Fruit fly (Drosophila melanogaster) whole organism, embryonic: ENCODE results near the gene CG42465.

ENCODE experiments used
- Aef1 ChIP-seq: fragments of 200-800 bp; sonication (Bioruptor generic); IDR thresholded peaks from 3 replicates; pipeline ENCODE4 v1.3.6; 2022; ENCODE audit warnings: missing biosample characterization, missing genetic modification characterization
- B-H2 ChIP-seq: fragments of 200-800 bp; sonication (Bioruptor generic); optimal IDR thresholded peaks from 2 replicates; lab custom pipeline; 2018; ENCODE audit warnings: missing biosample characterization, mild to moderate bottlenecking, missing genetic modification characterization
- Blimp-1 ChIP-seq: fragments of 200-800 bp; sonication (Bioruptor generic); optimal IDR thresholded peaks from 3 replicates; lab custom pipeline; 2018; ENCODE audit warnings: missing biosample characterization, missing genetic modification characterization, mild to moderate bottlenecking, moderate library complexity, missing genetic modification reagents
- C15 ChIP-seq: fragments of 200-800 bp; sonication (Bioruptor generic); IDR thresholded peaks from 3 replicates; pipeline ENCODE4 v1.3.6; 2022; ENCODE audit warnings: missing biosample characterization, missing genetic modification characterization
- CG10274 ChIP-seq: fragments of 200-800 bp; sonication (Bioruptor generic); optimal IDR thresholded peaks from 3 replicates; lab custom pipeline; 2017; ENCODE audit warnings: missing biosample characterization, mild to moderate bottlenecking, missing genetic modification characterization
- CG12155 ChIP-seq: fragments of 200-800 bp; sonication (Bioruptor generic); optimal IDR thresholded peaks from 3 replicates; lab custom pipeline; 2016; ENCODE audit warnings: missing biosample characterization, missing genetic modification characterization
- CG13424 ChIP-seq: fragments of 200-800 bp; sonication (Bioruptor generic); optimal IDR thresholded peaks from 2 replicates; lab custom pipeline; 2019; ENCODE audit warnings: missing biosample characterization, mild to moderate bottlenecking, missing genetic modification characterization, moderate library complexity
- CG14014 ChIP-seq: fragments of 200-800 bp; sonication (Bioruptor generic); IDR thresholded peaks from 2 replicates; pipeline ENCODE4 v1.3.6; 2022; ENCODE audit warnings: missing biosample characterization, missing genetic modification characterization
- CG14667 ChIP-seq: fragments of 200-800 bp; sonication (Bioruptor generic); IDR thresholded peaks from 2 replicates; pipeline ENCODE4 v1.3.6; 2022; ENCODE audit warnings: missing biosample characterization, missing genetic modification characterization
- CG1529 ChIP-seq: fragments of 200-800 bp; sonication (Bioruptor generic); optimal IDR thresholded peaks from 3 replicates; lab custom pipeline; 2018; ENCODE audit warnings: missing biosample characterization, missing genetic modification characterization
- CG16815 ChIP-seq: fragments of 200-800 bp; sonication (Bioruptor generic); optimal IDR thresholded peaks from 3 replicates; lab custom pipeline; 2017; ENCODE audit warnings: missing biosample characterization, mild to moderate bottlenecking, missing genetic modification characterization
- CG17361 ChIP-seq: fragments of 200-800 bp; sonication (Bioruptor generic); IDR thresholded peaks from 3 replicates; pipeline ENCODE4 v1.3.6; 2022; ENCODE audit warnings: missing biosample characterization, missing genetic modification characterization
- CG1832 ChIP-seq: fragments of 200-800 bp; sonication (Bioruptor generic); optimal IDR thresholded peaks from 2 replicates; lab custom pipeline; 2017; ENCODE audit warnings: missing biosample characterization, mild to moderate bottlenecking, missing genetic modification characterization, inconsistent platforms
- CG2678 ChIP-seq: fragments of 200-800 bp; sonication (Bioruptor generic); optimal IDR thresholded peaks from 3 replicates; lab custom pipeline; 2019; ENCODE audit warnings: missing biosample characterization, mild to moderate bottlenecking, missing genetic modification characterization, moderate library complexity
- CG3163 ChIP-seq: fragments of 200-800 bp; sonication (Bioruptor generic); optimal IDR thresholded peaks from 3 replicates; lab custom pipeline; 2016; ENCODE audit warnings: missing biosample characterization, missing genetic modification characterization
- CG3407 ChIP-seq: fragments of 200-800 bp; sonication (Bioruptor generic); optimal IDR thresholded peaks from 2 replicates; lab custom pipeline; 2018; ENCODE audit warnings: missing biosample characterization, mild to moderate bottlenecking, missing genetic modification characterization
- CG34224 ChIP-seq: fragments of 200-800 bp; sonication (Bioruptor generic); IDR thresholded peaks from 3 replicates; pipeline ENCODE4 v1.3.6; 2022; ENCODE audit warnings: missing biosample characterization, missing genetic modification characterization; ENCODE audit not compliant: partially characterized antibody
- CG6272 ChIP-seq: fragments of 200-800 bp; sonication (Bioruptor generic); IDR thresholded peaks from 2 replicates; pipeline ENCODE4 v1.3.6; 2022; ENCODE audit warnings: missing biosample characterization, missing genetic modification characterization
- CG6854 ChIP-seq: fragments of 200-800 bp; sonication (Bioruptor generic); optimal IDR thresholded peaks from 3 replicates; lab custom pipeline; 2017; ENCODE audit warnings: missing biosample characterization, mild to moderate bottlenecking, missing genetic modification characterization
- CG7786 ChIP-seq: fragments of 200-800 bp; sonication (Bioruptor generic); optimal IDR thresholded peaks from 2 replicates; lab custom pipeline; 2016; ENCODE audit warnings: missing biosample characterization, missing genetic modification characterization
- CG8388 ChIP-seq: fragments of 200-800 bp; sonication (Bioruptor generic); optimal IDR thresholded peaks from 2 replicates; lab custom pipeline; 2019; ENCODE audit warnings: missing biosample characterization, mild to moderate bottlenecking, missing genetic modification characterization, moderate library complexity
- CG8765 ChIP-seq: fragments of 200-800 bp; sonication (Bioruptor generic); IDR thresholded peaks from 2 replicates; pipeline ENCODE4 v1.3.6; 2022; ENCODE audit warnings: missing biosample characterization, missing genetic modification characterization
- CG9215 ChIP-seq: fragments of 200-800 bp; sonication (Bioruptor generic); IDR thresholded peaks from 2 replicates; pipeline ENCODE4 v1.3.6; 2022; ENCODE audit warnings: missing biosample characterization, missing genetic modification characterization
- CoRest ChIP-seq: fragments of 200-800 bp; sonication (Bioruptor generic); optimal IDR thresholded peaks from 3 replicates; lab custom pipeline; 2018; ENCODE audit warnings: missing biosample characterization, mild to moderate bottlenecking, missing genetic modification characterization, moderate library complexity
- Dbx ChIP-seq: fragments of 200-800 bp; sonication (Bioruptor generic); IDR thresholded peaks from 3 replicates; pipeline ENCODE4 v1.3.6; 2022; ENCODE audit warnings: missing biosample characterization, missing genetic modification characterization
- Doc2 ChIP-seq: fragments of 200-800 bp; sonication (Bioruptor generic); IDR thresholded peaks from 2 replicates; pipeline ENCODE4 v1.3.6; 2022; ENCODE audit warnings: missing biosample characterization, missing genetic modification characterization
- Gug ChIP-seq: fragments of 200-800 bp; sonication (Bioruptor generic); IDR thresholded peaks from 4 replicates; pipeline ENCODE4 v1.3.6; 2022; ENCODE audit warnings: missing biosample characterization, missing genetic modification characterization
- NFAT ChIP-seq: fragments of 200-800 bp; sonication (Bioruptor generic); IDR thresholded peaks from 2 replicates; pipeline ENCODE4 v1.3.6; 2022; ENCODE audit warnings: missing biosample characterization, missing genetic modification characterization
- NK7.1 ChIP-seq: fragments of 200-800 bp; sonication (Bioruptor generic); optimal IDR thresholded peaks from 3 replicates; lab custom pipeline; 2016; ENCODE audit warnings: missing biosample characterization, missing genetic modification characterization
- Nf-YB ChIP-seq: fragments of 200-800 bp; sonication (Bioruptor generic); optimal IDR thresholded peaks from 3 replicates; lab custom pipeline; 2019; ENCODE audit warnings: missing biosample characterization, mild to moderate bottlenecking, missing genetic modification characterization, moderate library complexity
- Oli ChIP-seq: fragments of 200-800 bp; sonication (Bioruptor generic); optimal IDR thresholded peaks from 2 replicates; lab custom pipeline; 2018; ENCODE audit warnings: missing biosample characterization, mild to moderate bottlenecking, missing genetic modification characterization, moderate library complexity
- Opbp ChIP-seq: fragments of 200-800 bp; sonication (Bioruptor generic); IDR thresholded peaks from 3 replicates; pipeline ENCODE4 v1.3.6; 2022; ENCODE audit warnings: missing biosample characterization, missing genetic modification characterization; ENCODE audit not compliant: partially characterized antibody
- Side ChIP-seq: fragments of 200-800 bp; sonication (Bioruptor generic); optimal IDR thresholded peaks from 2 replicates; lab custom pipeline; 2016; ENCODE audit warnings: missing biosample characterization, missing genetic modification characterization
- Sry-β ChIP-seq: fragments of 200-800 bp; sonication (Bioruptor generic); optimal IDR thresholded peaks from 2 replicates; lab custom pipeline; 2018; ENCODE audit warnings: missing biosample characterization, mild to moderate bottlenecking, missing genetic modification characterization, moderate library complexity
- aop ChIP-seq: fragments of 200-800 bp; sonication (Bioruptor generic); IDR thresholded peaks from 2 replicates; pipeline ENCODE4 v1.3.6; 2022; ENCODE audit warnings: missing biosample characterization, missing genetic modification characterization
- ash1 ChIP-seq: fragments of 200-800 bp; sonication (Bioruptor generic); optimal IDR thresholded peaks from 2 replicates; lab custom pipeline; 2018; ENCODE audit warnings: missing biosample characterization, mild to moderate bottlenecking, missing genetic modification characterization
- cg ChIP-seq: fragments of 200-800 bp; sonication (Bioruptor generic); optimal IDR thresholded peaks from 3 replicates; lab custom pipeline; 2019; ENCODE audit warnings: missing biosample characterization, mild to moderate bottlenecking, missing genetic modification characterization, moderate library complexity
- crc ChIP-seq: fragments of 200-800 bp; sonication (Bioruptor generic); optimal IDR thresholded peaks from 2 replicates; lab custom pipeline; 2016; ENCODE audit warnings: missing biosample characterization, missing genetic modification characterization
- dan ChIP-seq: fragments of 200-800 bp; sonication (Bioruptor generic); IDR thresholded peaks from 2 replicates; pipeline ENCODE4 v1.3.6; 2022; ENCODE audit warnings: missing biosample characterization, missing genetic modification characterization
- ftz-f1 ChIP-seq: fragments of 200-800 bp; sonication (Bioruptor generic); optimal IDR thresholded peaks from 2 replicates; lab custom pipeline; 2016; ENCODE audit warnings: missing biosample characterization, missing genetic modification characterization
- gce ChIP-seq: fragments of 200-800 bp; sonication (Bioruptor generic); IDR thresholded peaks from 3 replicates; pipeline ENCODE4 v1.3.6; 2022; ENCODE audit warnings: missing biosample characterization, missing genetic modification characterization
- gro ChIP-seq: fragments of 200-800 bp; sonication (Bioruptor generic); optimal IDR thresholded peaks from 2 replicates; lab custom pipeline; 2016; ENCODE audit warnings: missing biosample characterization, missing genetic modification characterization
- jumu ChIP-seq: fragments of 200-800 bp; sonication (Bioruptor generic); optimal IDR thresholded peaks from 3 replicates; lab custom pipeline; 2016; ENCODE audit warnings: missing biosample characterization, missing genetic modification characterization
- kni ChIP-seq: fragments of 200-800 bp; sonication (Bioruptor generic); optimal IDR thresholded peaks from 3 replicates; lab custom pipeline; 2017; ENCODE audit warnings: mild to moderate bottlenecking, missing biosample characterization, missing genetic modification reagents, missing genetic modification characterization
- lilli ChIP-seq: fragments of 200-800 bp; sonication (Bioruptor generic); optimal IDR thresholded peaks from 3 replicates; lab custom pipeline; 2016; ENCODE audit warnings: missing biosample characterization, missing genetic modification characterization
- maf-S ChIP-seq: fragments of 200-800 bp; sonication (Bioruptor generic); optimal IDR thresholded peaks from 2 replicates; lab custom pipeline; 2016; ENCODE audit warnings: missing biosample characterization, missing genetic modification characterization
- odd ChIP-seq: fragments of 200-800 bp; sonication (Bioruptor generic); optimal IDR thresholded peaks from 2 replicates; lab custom pipeline; 2017; ENCODE audit warnings: missing biosample characterization, mild to moderate bottlenecking, missing genetic modification characterization
- org-1 ChIP-seq: fragments of 200-800 bp; sonication (Bioruptor generic); optimal IDR thresholded peaks from 2 replicates; lab custom pipeline; 2017; ENCODE audit warnings: missing biosample characterization, missing genetic modification characterization
- rib ChIP-seq: fragments of 200-800 bp; sonication (Bioruptor generic); IDR thresholded peaks from 2 replicates; pipeline ENCODE4 v1.3.6; 2022; ENCODE audit warnings: missing biosample characterization, missing genetic modification characterization
- run ChIP-seq: fragments of 200-800 bp; sonication (Bioruptor generic); optimal IDR thresholded peaks from 3 replicates; lab custom pipeline; 2018; ENCODE audit warnings: missing biosample characterization, mild to moderate bottlenecking, missing genetic modification characterization
- tin ChIP-seq: fragments of 200-800 bp; sonication (Bioruptor generic); optimal IDR thresholded peaks from 3 replicates; lab custom pipeline; 2016; ENCODE audit warnings: missing biosample characterization, missing genetic modification characterization
- vnd ChIP-seq: fragments of 200-800 bp; sonication (Bioruptor generic); IDR thresholded peaks from 3 replicates; pipeline ENCODE4 v1.3.6; 2022; ENCODE audit warnings: missing biosample characterization, missing genetic modification characterization; ENCODE audit not compliant: partially characterized antibody

CG42465 gene

dm6 chr2L:3675770-3676169 is 24.2 kb upstream of the CG42465 start (continued):
- no peak for TF ChIP-seq org-1
- TF ChIP-seq CG6854 (GFP tag; lab: Kevin White, UChicago): no peak
- no peak for TF ChIP-seq CG34224
- TF ChIP-seq lilli (GFP tag; lab: Kevin White, UChicago): peak; percentile 9
- TF ChIP-seq tin (GFP tag; lab: Kevin White, UChicago): peak; percentile 31
- TF ChIP-seq kni (GFP tag; lab: Kevin White, UChicago): no peak
- no peak for TF ChIP-seq CG17361 (GFP tag; lab: Robert Waterston, UW)
- TF ChIP-seq vnd (GFP tag; lab: Robert Waterston, UW): no peak
- no peak for TF ChIP-seq CG7786 (GFP tag; lab: Kevin White, UChicago)
- TF ChIP-seq Opbp: no peak
- no peak for TF ChIP-seq B-H2
- TF ChIP-seq maf-S: no peak
- TF ChIP-seq crc (GFP tag; lab: Kevin White, UChicago): no peak
- TF ChIP-seq CG1832 (GFP tag; lab: Kevin White, UChicago): no peak
- peak; percentile 21; the same call in 1 of the 2 replicates for TF ChIP-seq CG14667
- no peak for TF ChIP-seq CG6272
- no peak for TF ChIP-seq gce
- TF ChIP-seq CG2678 (tag; lab: Kevin White, UChicago): no peak
- TF ChIP-seq aop: no peak
- no peak for TF ChIP-seq ftz-f1 (GFP tag; lab: Kevin White, UChicago)
- no peak for TF ChIP-seq run (tag; lab: Kevin White, UChicago)
- TF ChIP-seq CoRest (tag; lab: Kevin White, UChicago): peak; percentile 6
- no peak for TF ChIP-seq Sry-β (GFP tag; lab: Kevin White, UChicago)
- no peak for TF ChIP-seq Blimp-1
- no peak for TF ChIP-seq C15 (GFP tag; lab: Robert Waterston, UW)
- TF ChIP-seq CG3407 (GFP tag; lab: Kevin White, UChicago): no peak
- no peak for TF ChIP-seq NFAT (GFP tag; lab: Robert Waterston, UW)
- TF ChIP-seq CG12155 (GFP tag; lab: Kevin White, UChicago): no peak
- TF ChIP-seq CG8765 (GFP tag; lab: Robert Waterston, UW): peak; percentile 55; the same call in 1 of the 2 replicates
- TF ChIP-seq NK7.1 (GFP tag; lab: Kevin White, UChicago): no peak
- TF ChIP-seq CG13424 (tag; lab: Kevin White, UChicago): no peak
- TF ChIP-seq Dbx (GFP tag; lab: Robert Waterston, UW): no peak
- no peak for TF ChIP-seq Gug (GFP tag; lab: Robert Waterston, UW)
- peak; percentile 17 for TF ChIP-seq Side (GFP tag; lab: Kevin White, UChicago)
- TF ChIP-seq CG16815 (GFP tag; lab: Kevin White, UChicago): peak; percentile 8
- no peak for TF ChIP-seq CG10274 (GFP tag; lab: Kevin White, UChicago)
- TF ChIP-seq jumu (GFP tag; lab: Kevin White, UChicago): no peak
- no peak for TF ChIP-seq gro
- no peak for TF ChIP-seq dan
- no peak for TF ChIP-seq cg
- no peak for TF ChIP-seq ash1 (GFP tag; lab: Kevin White, UChicago)
- no peak for TF ChIP-seq odd (GFP tag; lab: Kevin White, UChicago)
- no peak for TF ChIP-seq CG14014 (GFP tag; lab: Robert Waterston, UW)
- no peak for TF ChIP-seq CG3163 (GFP tag; lab: Kevin White, UChicago)
- TF ChIP-seq Oli (tag; lab: Kevin White, UChicago): peak; percentile 49
- TF ChIP-seq CG9215 (GFP tag; lab: Robert Waterston, UW): no peak
- no peak for TF ChIP-seq Doc2 (GFP tag; lab: Robert Waterston, UW)
- no peak for TF ChIP-seq rib (GFP tag; lab: Robert Waterston, UW)
- peak; percentile 6 for TF ChIP-seq Nf-YB (GFP tag; lab: Kevin White, UChicago)
- no peak for TF ChIP-seq CG1529 (GFP tag; lab: Kevin White, UChicago)
- TF ChIP-seq CG8388 (GFP tag; lab: Kevin White, UChicago): peak; percentile 39
- 0 out of 3 replicates have a peak, but pooled peaks have one; percentile 12 for TF ChIP-seq Aef1
